Fruit fly (Drosophila melanogaster) whole organism, wandering third instar larva: ENCODE data around the gene dmrt99B.

Experiments
- CG9705 ChIP-seq: fragments of 200-800 bp; sonication (Bioruptor generic); optimal IDR thresholded peaks from 2 replicates; lab custom pipeline; 2018; ENCODE audit warnings: missing biosample characterization, mild to moderate bottlenecking, missing genetic modification characterization
- CrebA ChIP-seq: fragments of 200-800 bp; sonication (Bioruptor generic); optimal IDR thresholded peaks from 2 replicates; lab custom pipeline; 2016; ENCODE audit warnings: missing biosample characterization, mild to moderate bottlenecking, missing genetic modification characterization, borderline replicate concordance
- Hnf4 ChIP-seq: fragments of 200-800 bp; sonication (Bioruptor generic); optimal IDR thresholded peaks from 2 replicates; lab custom pipeline; 2016; ENCODE audit warnings: missing biosample characterization, mild to moderate bottlenecking, missing genetic modification characterization
- Hr78 ChIP-seq: fragments of >200 bp; optimal IDR thresholded peaks from 2 replicates; lab custom pipeline; 2017; ENCODE audit warnings: missing biosample characterization, missing genetic modification characterization
- dl ChIP-seq, 2 experiments: fragments of 175-275, 200-275 bp in 1 of 2; fragments of 200-275 bp in 1 of 2; sonication (Bioruptor generic); optimal IDR thresholded peaks; lab custom pipeline; 2018; ENCODE audit warnings: mild to moderate bottlenecking in 2 of 2, missing biosample characterization in 2 of 2, missing genetic modification characterization in 2 of 2, moderate library complexity in 2 of 2; ENCODE audit not compliant: partially characterized antibody in 2 of 2, insufficient read depth in 1 of 2
- fru ChIP-seq: fragments of 200-800 bp; sonication (Bioruptor generic); optimal IDR thresholded peaks from 3 replicates; lab custom pipeline; 2016; ENCODE audit warnings: missing biosample characterization, mild to moderate bottlenecking, missing genetic modification characterization
- jim ChIP-seq: fragments of 175-275, 200-325 bp; sonication (Bioruptor generic); optimal IDR thresholded peaks from 2 replicates; lab custom pipeline; 2016; ENCODE audit warnings: missing biosample characterization, mild to moderate bottlenecking, missing genetic modification characterization
- pan ChIP-seq: fragments of >200 bp; optimal IDR thresholded peaks from 2 replicates; lab custom pipeline; 2017
- psq ChIP-seq: fragments of 200-800 bp; sonication (Bioruptor generic); optimal IDR thresholded peaks from 3 replicates; lab custom pipeline; 2017; ENCODE audit warnings: missing biosample characterization, mild to moderate bottlenecking, missing genetic modification characterization, moderate library complexity
- rgr ChIP-seq: fragments of 200-800 bp; sonication (Bioruptor generic); optimal IDR thresholded peaks from 3 replicates; lab custom pipeline; 2016; ENCODE audit warnings: missing biosample characterization, mild to moderate bottlenecking, missing genetic modification characterization

DNA sequence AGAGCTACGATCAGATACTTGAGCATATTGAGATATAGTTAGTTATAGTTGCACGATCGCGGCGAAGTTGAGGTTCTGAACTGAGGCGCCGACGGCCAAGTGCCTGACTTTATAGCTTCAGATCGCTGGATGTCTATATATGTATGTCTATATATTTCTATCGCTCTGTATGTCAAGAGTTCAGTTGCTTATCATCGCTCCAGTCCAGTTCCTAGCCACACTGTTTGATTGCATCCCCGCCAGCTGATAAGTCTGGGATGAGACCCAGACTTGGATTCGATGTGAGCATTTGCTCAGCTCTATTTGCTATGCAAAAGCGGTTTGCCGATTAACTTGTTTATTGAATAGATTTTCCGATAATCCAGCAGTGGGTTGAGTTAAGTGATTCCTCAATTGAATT is 5.7 kb upstream of the dmrt99B start:
- no peak for TF ChIP-seq CG9705
- no peak for TF ChIP-seq Hnf4 (GFP tag; lab: Kevin White, UChicago)
- no peak for TF ChIP-seq jim
- no peak for TF ChIP-seq pan
- no peak for TF ChIP-seq rgr
- TF ChIP-seq psq (GFP tag; lab: Kevin White, UChicago) = no peak
- TF ChIP-seq CrebA (GFP tag; lab: Kevin White, UChicago) = no peak
- no peak for TF ChIP-seq Hr78
- TF ChIP-seq dl (GFP tag; optimal IDR thresholded peaks at IDR 0.05; lab: Kevin White, UChicago; ENCODE audit: insufficient read depth in 1 of 2, partially characterized antibody in 2 of 2) = no peak
- TF ChIP-seq fru (GFP tag; lab: Kevin White, UChicago) = no peak
